Worm (Caenorhabditis elegans): ENCODE measurements around the gene Y59E9AL.8.
"Not testable (repeated sequence)": the region's sequence is repeated elsewhere in the genome, so short reads cannot be mapped to it uniquely, and the experiment has no call there.

The Y59E9AL.8 gene

DNA sequence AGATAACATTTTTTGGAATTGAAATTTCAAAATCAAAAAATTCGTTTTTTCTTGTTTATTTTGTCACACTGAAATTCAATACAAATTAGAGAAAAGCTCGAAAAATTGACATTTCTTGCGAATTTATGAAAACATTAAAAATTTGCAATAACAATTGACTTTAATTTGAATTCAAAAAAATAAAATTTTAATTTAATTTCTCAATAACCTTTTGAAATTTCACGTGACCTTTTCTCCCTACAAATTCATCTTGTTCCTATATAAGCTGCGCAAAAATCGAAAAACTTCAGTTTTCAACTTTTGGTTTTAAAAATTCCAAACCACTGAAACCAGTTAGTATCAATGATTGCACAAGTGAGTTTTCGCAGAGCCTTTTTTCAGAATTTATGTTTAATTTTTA, 44.7 kb upstream of the Y59E9AL.8 start, which contains the start of gene F36H12.4:
Gene F36H12.4 (plus strand): TSS at position 301 of the 400 bp plus-strand sequence.
- TF ChIP-seq lin-54 (GFP tag; optimal IDR thresholded peaks at IDR 0.05) = no peak

ce11 chrIV:5266474-5266873, 42.3 kb upstream of the Y59E9AL.8 start, which contains the start of gene F36H12.5:
TSS of gene F36H12.5 (plus strand) at chrIV:5266774.
- no peak for TF ChIP-seq ceh-91 (GFP tag; IDR thresholded peaks at IDR 0.05)
- TF ChIP-seq C17E4.6 (GFP tag; IDR thresholded peaks at IDR 0.05) = no peak
- no peak for TF ChIP-seq attf-3 (GFP tag; conservative IDR thresholded peaks at IDR 0.05)
- no peak for TF ChIP-seq F33H1.4 (GFP tag; IDR thresholded peaks at IDR 0.05)
- no peak for TF ChIP-seq ceh-100 (GFP tag; IDR thresholded peaks at IDR 0.05)
- TF ChIP-seq mcd-1 (GFP tag; IDR thresholded peaks at IDR 0.05) = no peak
- TF ChIP-seq nhr-80 (tag; optimal IDR thresholded peaks at IDR 0.05) = no peak

- TF ChIP-seq ekl-4 (GFP tag; IDR thresholded peaks at IDR 0.05) (peak; percentile 82), B0336.3 (GFP tag; IDR thresholded peaks at IDR 0.05) (0 out of 2 replicates have a peak, but pooled peaks have one; percentile 26), D2030.7 (GFP tag; IDR thresholded peaks at IDR 0.05) (peak; percentile 95), lsl-1 (GFP tag; optimal IDR thresholded peaks at IDR 0.05) (peak; percentile 34), ztf-25 (GFP tag; IDR thresholded peaks at IDR 0.05) (0 out of 2 replicates have a peak, but pooled peaks have one; percentile 73), pbrm-1 (GFP tag; IDR thresholded peaks at IDR 0.05) (peak; percentile 85), hrde-1 (tag; optimal IDR thresholded peaks at IDR 0.05; ENCODE audit: borderline replicate concordance) (peak; percentile 42), C17E4.6 (GFP tag; IDR thresholded peaks at IDR 0.05) (peak; percentile 55; the same call in 1 of the 2 replicates), Y79H2A.3 (GFP tag; conservative IDR thresholded peaks at IDR 0.05) (0 out of 2 replicates have a peak, but pooled peaks have one; percentile 12), snpc-4 (GFP tag; optimal IDR thresholded peaks at IDR 0.05) (peak; percentile 93), snpc-4 (tag; optimal IDR thresholded peaks at IDR 0.05) (peak; percentile 84 to 97 (median 95)), F49E8.2 (tag; optimal IDR thresholded peaks at IDR 0.05; ENCODE audit: insufficient read depth) (peak; percentile 69), snpc-1.3 (tag; optimal IDR thresholded peaks at IDR 0.05; ENCODE audit: insufficient read depth) (peak; percentile 15), Y53G8AR.9 (GFP tag; conservative IDR thresholded peaks at IDR 0.05) (peak; percentile 65; the same call in 1 of the 2 replicates), attf-6 (GFP tag; IDR thresholded peaks at IDR 0.05) (peak; percentile 99), madf-3 (GFP tag; IDR thresholded peaks at IDR 0.05) (0 out of 2 replicates have a peak, but pooled peaks have one; percentile 38), aptf-3 (GFP tag; IDR thresholded peaks at IDR 0.05) (0 out of 2 replicates have a peak, but pooled peaks have one; percentile 8), Y56A3A.18 (GFP tag; IDR thresholded peaks at IDR 0.05) (peak; percentile 41; the same call in 1 of the 2 replicates), xnd-1 (tag; optimal IDR thresholded peaks at IDR 0.05) (peak; percentile 7), ceh-100 (GFP tag; IDR thresholded peaks at IDR 0.05) (peak; percentile 35; the same call in 1 of the 2 replicates), ceh-91 (GFP tag; IDR thresholded peaks at IDR 0.05) (peak; percentile 38; the same call in 1 of the 2 replicates), mcd-1 (GFP tag; IDR thresholded peaks at IDR 0.05) (peak; percentile 56; the same call in 1 of the 2 replicates), lin-26 (GFP tag; IDR thresholded peaks at IDR 0.05) (peak; percentile 63; the same call in 1 of the 2 replicates), hsf-1 (GFP tag; IDR thresholded peaks at IDR 0.05) (peak; percentile 63; the same call in 1 of the 2 replicates), nfyb-1 (GFP tag; IDR thresholded peaks at IDR 0.05) (peak; percentile 62; the same call in 1 of the 2 replicates), dox-1 (GFP tag; IDR thresholded peaks at IDR 0.05) (peak; percentile 89), snpc-1.1 (tag; optimal IDR thresholded peaks at IDR 0.05; ENCODE audit: insufficient read depth) (peak; percentile 88), madf-6 (GFP tag; IDR thresholded peaks at IDR 0.05) (peak; percentile 80), tbp1 (GFP tag; optimal IDR thresholded peaks at IDR 0.05) (peak; percentile 69), ztf-28 (GFP tag; IDR thresholded peaks at IDR 0.05) (0 out of 2 replicates have a peak, but pooled peaks have one; percentile 53), hmg-1.2 (GFP tag; IDR thresholded peaks at IDR 0.05) (peak; percentile 82), rcor-1 (GFP tag; IDR thresholded peaks at IDR 0.05) (peak; percentile 38; the same call in 1 of the 2 replicates), F33H1.4 (GFP tag; IDR thresholded peaks at IDR 0.05) (peak; percentile 52; the same call in 1 of the 2 replicates), B0019.2 (GFP tag; conservative IDR thresholded peaks at IDR 0.05) (0 out of 2 replicates have a peak, but pooled peaks have one; percentile 28), ama-1 (optimal IDR thresholded peaks at IDR 0.05) (peak; percentile 26)
- TF ChIP-seq ama-1 (GFP tag; optimal IDR thresholded peaks at IDR 0.05) = not testable (repeated sequence)
Measured at ce11 chrIV:5264700-5265210, 40.6 kb upstream of the Y59E9AL.8 start.

All from whole organism, young adult.